Worm (Caenorhabditis elegans): ENCODE measurements around the gene bath-15.

The bath-15 gene

ce11 chrIII:7731085-7731484, 44.7 kb downstream of the bath-15 start:
- TF ChIP-seq ztf-23 (GFP tag; IDR thresholded peaks at IDR 0.05) = no peak
- no peak for TF ChIP-seq med-1 (GFP tag; optimal IDR thresholded peaks at IDR 0.05; ENCODE audit: insufficient read depth)
- TF ChIP-seq ref-1 (GFP tag; conservative IDR thresholded peaks at IDR 0.05) = no peak
- TF ChIP-seq tab-1 (GFP tag; IDR thresholded peaks at IDR 0.05) = no peak
- no peak for TF ChIP-seq ztf-29 (GFP tag; IDR thresholded peaks at IDR 0.05)
- TF ChIP-seq klf-2 (GFP tag; conservative IDR thresholded peaks at IDR 0.05) = no peak
- TF ChIP-seq T22C8.4 (GFP tag; IDR thresholded peaks at IDR 0.05) = no peak
- no peak for TF ChIP-seq flt-1 (GFP tag; IDR thresholded peaks at IDR 0.05)
- no peak for TF ChIP-seq cog-1 (tag; optimal IDR thresholded peaks at IDR 0.05)

DNA sequence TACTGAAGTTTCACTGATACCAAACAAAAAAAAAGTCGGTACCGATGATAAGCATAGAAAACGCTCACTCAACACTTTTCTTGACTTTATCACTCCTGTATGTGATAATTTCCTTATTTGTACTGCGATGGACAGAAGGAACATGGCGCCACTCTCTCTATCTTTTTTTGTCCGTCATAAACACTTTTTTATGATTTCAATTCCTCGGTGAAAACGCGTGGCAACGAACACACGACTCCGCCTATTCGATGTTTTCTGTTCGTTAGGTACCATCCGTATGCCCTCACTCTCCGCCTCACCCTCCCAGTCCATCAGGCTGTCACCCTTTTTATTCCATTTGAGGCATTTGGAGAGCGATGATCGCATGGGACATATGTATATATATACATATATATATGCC, 45.5 kb downstream of the bath-15 start:
- TF ChIP-seq flt-1 (GFP tag; IDR thresholded peaks at IDR 0.05) = no peak
- TF ChIP-seq ref-1 (GFP tag; conservative IDR thresholded peaks at IDR 0.05) = no peak
- no peak for TF ChIP-seq T22C8.4 (GFP tag; IDR thresholded peaks at IDR 0.05)
- no peak for TF ChIP-seq med-1 (GFP tag; optimal IDR thresholded peaks at IDR 0.05; ENCODE audit: insufficient read depth)
- TF ChIP-seq cog-1 (tag; optimal IDR thresholded peaks at IDR 0.05) = no peak
- TF ChIP-seq ztf-29 (GFP tag; IDR thresholded peaks at IDR 0.05) = no peak
- no peak for TF ChIP-seq tab-1 (GFP tag; IDR thresholded peaks at IDR 0.05)
- no peak for TF ChIP-seq ztf-23 (GFP tag; IDR thresholded peaks at IDR 0.05)
- TF ChIP-seq klf-2 (GFP tag; conservative IDR thresholded peaks at IDR 0.05) = no peak

DNA sequence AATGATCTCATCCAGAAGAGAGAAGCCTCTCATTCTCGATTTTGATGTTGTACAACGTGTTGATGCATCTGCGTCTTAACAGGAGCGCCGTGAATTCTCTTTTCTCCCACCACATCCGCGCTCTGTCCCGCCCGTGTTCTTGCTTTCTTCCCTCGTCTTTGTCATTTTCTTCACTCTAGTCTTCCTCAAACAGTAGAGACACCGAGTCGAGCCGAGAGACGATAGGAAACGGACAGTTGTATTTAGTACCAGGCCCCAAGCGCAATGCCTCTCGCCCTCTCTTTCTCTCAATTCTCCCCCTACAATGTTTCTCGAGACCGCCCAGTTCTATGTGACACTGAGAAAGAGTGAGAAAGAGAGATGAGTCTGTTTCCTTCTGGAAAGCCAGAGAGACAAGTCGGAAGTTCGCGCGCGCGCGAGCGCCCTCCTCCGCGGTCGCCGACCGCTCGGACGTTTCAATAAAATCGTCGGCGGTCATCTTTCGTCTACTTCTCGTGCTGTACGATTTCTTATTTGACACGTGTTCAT, 46.2 kb downstream of the bath-15 start, which contains the start of gene ZK112.4:
Gene ZK112.4 (minus strand): TSS at position 478 of the 528 bp plus-strand sequence.
- TF ChIP-seq cog-1 (tag; optimal IDR thresholded peaks at IDR 0.05) (peak; percentile 85), flt-1 (GFP tag; IDR thresholded peaks at IDR 0.05) (peak; percentile 28; the same call in 1 of the 2 replicates), ztf-23 (GFP tag; IDR thresholded peaks at IDR 0.05) (peak; percentile 27; the same call in 1 of the 2 replicates), T22C8.4 (GFP tag; IDR thresholded peaks at IDR 0.05) (no peak)

DNA sequence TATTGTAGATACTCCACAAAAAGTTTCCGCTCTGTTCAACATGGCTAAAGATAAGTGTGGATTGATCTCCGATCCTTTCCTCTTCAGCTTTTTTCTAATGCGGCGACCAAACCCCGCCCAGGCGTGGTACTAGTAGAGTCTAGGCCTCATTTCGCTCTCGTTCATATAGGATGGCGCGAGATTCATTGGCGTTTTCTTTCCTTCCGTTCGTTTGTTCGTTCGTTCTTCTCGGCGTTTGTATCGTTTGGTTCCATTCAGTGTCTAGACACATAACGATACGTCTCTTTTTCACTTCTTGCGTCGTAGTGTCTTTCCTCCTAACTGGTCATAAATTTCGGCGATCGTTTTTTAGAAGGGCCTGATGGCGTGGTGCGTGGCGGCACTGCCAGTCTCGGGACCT, 46.8 kb downstream of the bath-15 start:
- TF ChIP-seq ref-1 (GFP tag; conservative IDR thresholded peaks at IDR 0.05) = no peak
- TF ChIP-seq flt-1 (GFP tag; IDR thresholded peaks at IDR 0.05) = 0 out of 2 replicates have a peak, but pooled peaks have one; percentile 23

ce11 chrIII:7728494-7728893, 47.3 kb downstream of the bath-15 start:
- peak; percentile 39 for TF ChIP-seq cog-1 (tag; optimal IDR thresholded peaks at IDR 0.05)
- TF ChIP-seq ref-1 (GFP tag; conservative IDR thresholded peaks at IDR 0.05) = no peak
- no peak for TF ChIP-seq klf-2 (GFP tag; conservative IDR thresholded peaks at IDR 0.05)
- no peak for TF ChIP-seq ztf-29 (GFP tag; IDR thresholded peaks at IDR 0.05)
- TF ChIP-seq ztf-23 (GFP tag; IDR thresholded peaks at IDR 0.05) = no peak
- 0 out of 2 replicates have a peak, but pooled peaks have one; percentile 17 for TF ChIP-seq flt-1 (GFP tag; IDR thresholded peaks at IDR 0.05)

- TF ChIP-seq ztf-23 (GFP tag; IDR thresholded peaks at IDR 0.05) = no peak
These were observed 49.3 kb downstream of the bath-15 start for ce11 chrIII:7726500-7726899.

DNA sequence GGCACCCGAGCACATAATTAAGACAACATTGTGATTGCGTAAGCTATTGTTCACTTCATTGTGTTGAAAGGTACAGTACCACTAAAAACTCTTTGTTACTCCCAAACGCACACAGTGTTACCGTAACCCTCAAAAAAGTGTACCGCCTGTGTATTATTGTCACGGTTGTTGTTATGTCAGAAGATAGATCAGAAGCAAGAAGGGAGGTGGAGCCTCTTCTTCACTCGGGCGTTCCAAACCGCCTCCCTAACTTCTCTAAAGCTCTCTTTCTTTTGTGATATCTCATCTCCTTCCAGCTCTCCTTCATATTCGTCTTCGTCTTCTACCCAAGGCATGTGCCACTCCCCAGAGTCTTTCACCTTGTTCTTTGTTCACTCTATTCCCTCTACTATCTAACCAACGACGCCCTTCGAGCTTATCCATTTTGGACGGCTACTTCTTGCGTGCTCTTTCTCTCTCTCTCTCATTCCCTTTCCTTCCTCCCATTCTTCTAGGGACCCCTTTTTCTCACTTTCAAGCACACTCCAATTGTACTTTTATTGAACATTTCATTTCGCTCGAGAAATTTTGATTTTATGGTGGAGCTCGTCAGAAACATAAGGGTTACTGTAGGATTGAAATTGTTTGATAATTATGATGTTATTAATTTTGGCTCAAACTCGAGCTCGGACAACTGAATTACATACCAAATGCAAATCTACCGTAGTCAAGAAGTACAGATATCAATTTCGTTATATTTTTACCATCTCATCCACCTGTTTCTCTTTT, 50.2 kb downstream of the bath-15 start:
- TF ChIP-seq klf-2 (GFP tag; conservative IDR thresholded peaks at IDR 0.05) (no peak), tab-1 (GFP tag; IDR thresholded peaks at IDR 0.05) (0 out of 2 replicates have a peak, but pooled peaks have one; percentile 19), ref-1 (GFP tag; conservative IDR thresholded peaks at IDR 0.05) (no peak)

Measured in whole organism, midembryonic.